Worm (Caenorhabditis elegans): Measurements from ENCODE around the gene F18A1.1.

ce11 chrII:7718491-7718890 is 33.8 kb downstream of the F18A1.1 start, which contains the start of gene cpna-5:
- no peak for TF ChIP-seq nhr-28 (tag; optimal IDR thresholded peaks at IDR 0.05)
- TF ChIP-seq elt-3 (tag; optimal IDR thresholded peaks at IDR 0.05), result no peak
- no peak for TF ChIP-seq ceh-39 (tag; optimal IDR thresholded peaks at IDR 0.05)
- TF ChIP-seq drap-1 (GFP tag; optimal IDR thresholded peaks at IDR 0.05), result no peak
- TF ChIP-seq elt-1 (tag; optimal IDR thresholded peaks at IDR 0.05; ENCODE audit: borderline replicate concordance, insufficient read depth), result no peak
- no peak for TF ChIP-seq nhr-237 (tag; optimal IDR thresholded peaks at IDR 0.05)
- no peak for TF ChIP-seq unc-62 (GFP tag; optimal IDR thresholded peaks at IDR 0.05)
- no peak for TF ChIP-seq ztf-11 (tag; optimal IDR thresholded peaks at IDR 0.05)
- no peak for TF ChIP-seq pha-4 (tag; optimal IDR thresholded peaks at IDR 0.05)
